Fruit fly (Drosophila melanogaster): ENCODE data around the gene CG6380.

Gene CG6380

DNA sequence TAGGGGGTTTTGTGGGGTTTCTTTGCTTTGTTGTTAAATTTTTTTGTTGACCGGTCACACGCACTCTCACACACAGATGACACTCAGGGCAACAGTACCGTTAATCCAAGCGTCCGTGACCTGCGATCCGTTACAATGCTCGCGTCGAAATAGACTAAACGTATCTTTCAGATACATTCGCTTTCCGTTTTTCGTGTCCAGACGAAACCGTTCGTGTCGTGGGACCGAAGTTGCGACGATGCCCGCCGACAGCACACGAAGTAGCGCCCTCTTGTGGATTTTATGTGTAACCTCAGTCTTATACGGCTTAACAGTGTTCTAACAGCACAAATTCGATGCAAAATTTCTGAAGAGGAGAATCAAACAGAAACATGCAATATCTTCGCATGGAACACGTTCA lies 31.4 kb downstream of the CG6380 start, which contains the start of gene beat-IIIc (continued):
- TF ChIP-seq Sox14 (GFP tag; optimal IDR thresholded peaks at IDR 0.05) = no peak
- no peak for TF ChIP-seq CG9139 (GFP tag; optimal IDR thresholded peaks at IDR 0.05)
- TF ChIP-seq Smox (GFP tag; optimal IDR thresholded peaks at IDR 0.05) = no peak
- TF ChIP-seq svp (GFP tag) = peak; percentile 61
- TF ChIP-seq CG4318 (GFP tag; optimal IDR thresholded peaks at IDR 0.05) = no peak
- no peak for TF ChIP-seq CG16779 (tag; optimal IDR thresholded peaks at IDR 0.05)
- no peak for TF ChIP-seq CG6792 (GFP tag; optimal IDR thresholded peaks at IDR 0.05)
- no peak for TF ChIP-seq fkh (GFP tag; optimal IDR thresholded peaks at IDR 0.05)
- peak; percentile 22 for TF ChIP-seq CG1621 (tag; optimal IDR thresholded peaks at IDR 0.05)
- no peak for TF ChIP-seq Hr39 (GFP tag; optimal IDR thresholded peaks at IDR 0.05)
- TF ChIP-seq Ets96B (tag; optimal IDR thresholded peaks at IDR 0.05) = no peak
- no peak for TF ChIP-seq Ets21C (GFP tag; optimal IDR thresholded peaks at IDR 0.05)
- peak; percentile 56 for TF ChIP-seq CG6276 (GFP tag; optimal IDR thresholded peaks at IDR 0.05)
- no peak for TF ChIP-seq Met (GFP tag; optimal IDR thresholded peaks at IDR 0.05)
- TF ChIP-seq CG32006 (GFP tag; optimal IDR thresholded peaks at IDR 0.05) = no peak
- peak; percentile 3 for TF ChIP-seq dsx (GFP tag; optimal IDR thresholded peaks at IDR 0.05; ENCODE audit: poor library complexity, severe bottlenecking)
- TF ChIP-seq Eip78C (GFP tag) = peak; percentile 23
- peak; percentile 20 for TF ChIP-seq esn (GFP tag; optimal IDR thresholded peaks at IDR 0.05)
- no peak for TF ChIP-seq Sox102F (GFP tag; optimal IDR thresholded peaks at IDR 0.05)

DNA sequence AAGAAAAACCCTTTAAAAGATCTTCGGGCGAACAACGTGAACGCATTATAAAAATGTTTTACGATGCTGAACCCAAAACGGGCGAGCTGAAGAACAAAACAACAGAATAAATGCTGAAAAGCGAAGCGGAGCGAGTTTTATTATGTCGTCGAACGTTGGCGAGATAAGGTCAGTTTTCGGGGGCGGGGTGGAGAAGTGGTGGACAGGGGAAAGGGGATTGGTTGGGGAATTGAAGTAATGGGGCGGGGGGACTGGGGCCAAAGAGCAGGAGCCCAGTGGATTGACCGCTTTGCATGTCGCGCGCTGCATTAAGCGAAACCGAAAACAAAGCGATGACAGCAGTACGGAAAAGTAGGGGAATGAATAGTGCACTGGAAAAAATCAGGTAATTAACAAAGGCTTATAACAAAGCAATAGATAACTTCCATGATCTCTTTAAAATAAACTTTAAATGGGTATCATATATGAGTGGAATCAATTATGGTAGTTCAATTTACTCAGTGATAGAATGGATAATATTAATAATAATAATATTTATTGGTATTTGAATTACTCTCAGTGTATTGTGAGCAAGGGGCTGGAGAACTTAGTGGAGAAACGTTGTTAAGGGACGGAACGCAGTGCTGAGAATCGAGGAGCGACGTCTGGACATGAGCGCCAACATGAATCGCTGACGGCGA lies 48.8 kb downstream of the CG6380 start:
- TF ChIP-seq cyc (GFP tag; optimal IDR thresholded peaks at IDR 0.05) (peak; percentile 73), CG4318 (GFP tag; optimal IDR thresholded peaks at IDR 0.05) (peak; percentile 6), CG8632 (GFP tag; optimal IDR thresholded peaks at IDR 0.05) (peak; percentile 55), Sox15 (GFP tag; optimal IDR thresholded peaks at IDR 0.05) (peak; percentile 51), CG3919 (GFP tag; optimal IDR thresholded peaks at IDR 0.05) (peak; percentile 76), CG31627 (GFP tag; optimal IDR thresholded peaks at IDR 0.05) (peak; percentile 61), Sox102F (GFP tag; optimal IDR thresholded peaks at IDR 0.05) (peak; percentile 34), Blimp-1 (GFP tag; optimal IDR thresholded peaks at IDR 0.05) (peak; percentile 74), CG9139 (GFP tag; optimal IDR thresholded peaks at IDR 0.05) (peak; percentile 38), salr (GFP tag; optimal IDR thresholded peaks at IDR 0.05) (peak; percentile 12 to 20), Eip75B (GFP tag; optimal IDR thresholded peaks at IDR 0.05) (peak; percentile 72), spab (GFP tag; optimal IDR thresholded peaks at IDR 0.05) (peak; percentile 84), CG32006 (GFP tag; optimal IDR thresholded peaks at IDR 0.05) (peak; percentile 16), CG10669 (GFP tag; optimal IDR thresholded peaks at IDR 0.05) (peak; percentile 86), esn (GFP tag; optimal IDR thresholded peaks at IDR 0.05) (peak; percentile 61), CG6792 (GFP tag; optimal IDR thresholded peaks at IDR 0.05) (peak; percentile 68), vri (GFP tag; optimal IDR thresholded peaks at IDR 0.05) (peak; percentile 25), Sox14 (GFP tag; optimal IDR thresholded peaks at IDR 0.05) (peak; percentile 59), pdm3 (GFP tag; optimal IDR thresholded peaks at IDR 0.05) (peak; percentile 57), Eip93F (GFP tag; optimal IDR thresholded peaks at IDR 0.05) (no peak), CG8119 (GFP tag; IDR thresholded peaks at IDR 0.05) (peak; percentile 50), CG10631 (GFP tag; optimal IDR thresholded peaks at IDR 0.05) (peak; percentile 65), OdsH (GFP tag; optimal IDR thresholded peaks at IDR 0.05) (peak; percentile 59), CG6854 (GFP tag; optimal IDR thresholded peaks at IDR 0.05) (peak; percentile 61), eg (GFP tag; IDR thresholded peaks at IDR 0.05) (peak; percentile 67; the same call in 2 of the 3 replicates), CG11294 (GFP tag; IDR thresholded peaks at IDR 0.05) (no peak), CG6276 (GFP tag; optimal IDR thresholded peaks at IDR 0.05) (peak; percentile 41), CG6163 (GFP tag; IDR thresholded peaks at IDR 0.05) (peak; percentile 79; the same call in 2 of the 3 replicates), CG16779 (tag; optimal IDR thresholded peaks at IDR 0.05) (peak; percentile 53), CG3032 (tag; optimal IDR thresholded peaks at IDR 0.05) (peak; percentile 92), Gug (GFP tag; IDR thresholded peaks at IDR 0.05) (0 out of 2 replicates have a peak, but pooled peaks have one; percentile 35), dac (GFP tag; optimal IDR thresholded peaks at IDR 0.05) (no peak), CG1621 (tag; optimal IDR thresholded peaks at IDR 0.05) (peak; percentile 55), dsx (GFP tag; optimal IDR thresholded peaks at IDR 0.05; ENCODE audit: poor library complexity, severe bottlenecking) (peak; percentile 62), CG7368 (GFP tag; optimal IDR thresholded peaks at IDR 0.05) (peak; percentile 77), net (GFP tag; optimal IDR thresholded peaks at IDR 0.05) (peak; percentile 40), CG11762 (GFP tag; optimal IDR thresholded peaks at IDR 0.05; ENCODE audit: insufficient read depth) (peak; percentile 72), CG34406 (GFP tag; optimal IDR thresholded peaks at IDR 0.05) (peak; percentile 53), fd59A (GFP tag; optimal IDR thresholded peaks at IDR 0.05) (peak; percentile 65), fkh (GFP tag; optimal IDR thresholded peaks at IDR 0.05) (no peak)
